Fruit fly (Drosophila melanogaster): Measurements from ENCODE around the gene CG33270.

The CG33270 gene

dm6 chr3L:11609153-11609809 lies 30.9 kb upstream of the CG33270 start, which contains the start of gene Duba (continued):
- TF ChIP-seq nerfin-2 (GFP tag; IDR thresholded peaks at IDR 0.05; ENCODE audit: partially characterized antibody) (no peak), Opbp (GFP tag; IDR thresholded peaks at IDR 0.05; ENCODE audit: partially characterized antibody) (0 out of 3 replicates have a peak, but pooled peaks have one; percentile 28), crc (GFP tag; optimal IDR thresholded peaks at IDR 0.05) (no peak), CG34422 (GFP tag; IDR thresholded peaks at IDR 0.05) (no peak), Kr (GFP tag; optimal IDR thresholded peaks at IDR 0.05) (no peak), NfI (GFP tag; optimal IDR thresholded peaks at IDR 0.05) (no peak), pum (GFP tag; optimal IDR thresholded peaks at IDR 0.05) (no peak), nmo (GFP tag; optimal IDR thresholded peaks at IDR 0.05) (peak; percentile 67), CG7372 (GFP tag; IDR thresholded peaks at IDR 0.05) (no peak), CG10209 (GFP tag; optimal IDR thresholded peaks at IDR 0.05) (no peak), CG12769 (tag; optimal IDR thresholded peaks at IDR 0.05) (no peak), hb (GFP tag; IDR thresholded peaks at IDR 0.05; ENCODE audit: partially characterized antibody) (no peak), D (optimal IDR thresholded peaks at IDR 0.05) (no peak), D (GFP tag; optimal IDR thresholded peaks at IDR 0.05) (no peak), CG6813 (GFP tag; optimal IDR thresholded peaks at IDR 0.05) (no peak), bsh (GFP tag; optimal IDR thresholded peaks at IDR 0.05) (no peak), Abd-B (GFP tag; optimal IDR thresholded peaks at IDR 0.05) (peak; percentile 47), fd102C (GFP tag; optimal IDR thresholded peaks at IDR 0.05) (no peak), lola (GFP tag; optimal IDR thresholded peaks at IDR 0.05) (no peak), CG1602 (GFP tag; optimal IDR thresholded peaks at IDR 0.05) (no peak), vnd (GFP tag; IDR thresholded peaks at IDR 0.05; ENCODE audit: partially characterized antibody) (no peak), CG10979 (tag; optimal IDR thresholded peaks at IDR 0.05) (no peak), Gug (GFP tag; IDR thresholded peaks at IDR 0.05) (peak; percentile 14; the same call in 1 of the 4 replicates), CG11723 (GFP tag; optimal IDR thresholded peaks at IDR 0.05) (no peak), sr (GFP tag; IDR thresholded peaks at IDR 0.05) (no peak), CG14441 (GFP tag; IDR thresholded peaks at IDR 0.05) (no peak), MESR4 (GFP tag; optimal IDR thresholded peaks at IDR 0.05) (peak; percentile 83), CG34376 (GFP tag; optimal IDR thresholded peaks at IDR 0.05) (no peak), CG15514 (GFP tag; optimal IDR thresholded peaks at IDR 0.05) (peak; percentile 13), Spps (tag; optimal IDR thresholded peaks at IDR 0.05) (no peak), CG12236 (GFP tag; optimal IDR thresholded peaks at IDR 0.05) (no peak), Doc2 (GFP tag; IDR thresholded peaks at IDR 0.05) (no peak), en (GFP tag; optimal IDR thresholded peaks at IDR 0.05) (no peak), maf-S (GFP tag; optimal IDR thresholded peaks at IDR 0.05) (no peak), hbn (GFP tag; IDR thresholded peaks at IDR 0.05; ENCODE audit: partially characterized antibody) (no peak), Bgb (GFP tag; IDR thresholded peaks at IDR 0.05; ENCODE audit: partially characterized antibody) (peak; percentile 29; the same call in 1 of the 2 replicates), CG11696 (GFP tag; IDR thresholded peaks at IDR 0.05) (no peak), gfzf (GFP tag; optimal IDR thresholded peaks at IDR 0.05) (peak; percentile 86), CG7271 (tag; optimal IDR thresholded peaks at IDR 0.05) (no peak), CG14710 (tag; optimal IDR thresholded peaks at IDR 0.05) (peak; percentile 62), CG8478 (optimal IDR thresholded peaks at IDR 0.05) (no peak), ase (GFP tag; IDR thresholded peaks at IDR 0.05) (no peak), tin (GFP tag; optimal IDR thresholded peaks at IDR 0.05) (no peak), sens (GFP tag) (peak; percentile 87), trh (GFP tag; optimal IDR thresholded peaks at IDR 0.05) (no peak), CG16863 (GFP tag; optimal IDR thresholded peaks at IDR 0.05) (no peak), CG10274 (GFP tag; optimal IDR thresholded peaks at IDR 0.05) (no peak), HLH54F (GFP tag; optimal IDR thresholded peaks at IDR 0.05) (no peak), CG7928 (GFP tag; optimal IDR thresholded peaks at IDR 0.05) (no peak), CG31224 (GFP tag; IDR thresholded peaks at IDR 0.05) (no peak)

All from whole organism, embryonic.